In genomic region chrV:12199474-12199873, ce11 we compare ENCODE assay signal across 1 worm cellular context.
A peak's percentile ranks its signal among the peaks of the same experiment; 100 is the strongest.
TF ChIP-seq lines count a peak whose summit lies in the region.

No protein-coding gene starts in this region.

TF ChIP-seq in whole organism, L4 larva, 104 proteins besides CTCF, POLR2A, EP300 and RAD21 (continued from another document):
- no peak for TF ChIP-seq ceh-32 (tag; optimal IDR thresholded peaks at IDR 0.05; lab: Kevin White, UChicago; ENCODE audit: poor library complexity)
- no peak for TF ChIP-seq vab-7 (GFP tag; IDR thresholded peaks at IDR 0.05; lab: Robert Waterston, UW)
- no peak for TF ChIP-seq sdz-12 (GFP tag; optimal IDR thresholded peaks at IDR 0.05; lab: Kevin White, UChicago)
- no peak for TF ChIP-seq ceh-82 (tag; optimal IDR thresholded peaks at IDR 0.05; lab: Kevin White, UChicago)
- no peak for TF ChIP-seq mdt-29 (GFP tag; IDR thresholded peaks at IDR 0.05; lab: Robert Waterston, UW)
- TF ChIP-seq madf-5 (GFP tag; IDR thresholded peaks at IDR 0.05; lab: Robert Waterston, UW): no peak
- TF ChIP-seq lin-29 (GFP tag; IDR thresholded peaks at IDR 0.05; lab: Robert Waterston, UW): no peak
- no peak for TF ChIP-seq unc-130 (GFP tag; optimal IDR thresholded peaks at IDR 0.05; lab: Kevin White, UChicago)
- peak; percentile 34 for TF ChIP-seq hlh-30 (tag; optimal IDR thresholded peaks at IDR 0.05; lab: Kevin White, UChicago; ENCODE audit: insufficient read depth)
- no peak for TF ChIP-seq ceh-62 (tag; optimal IDR thresholded peaks at IDR 0.05; lab: Kevin White, UChicago)
- TF ChIP-seq php-3 (GFP tag; IDR thresholded peaks at IDR 0.05; lab: Robert Waterston, UW): 0 out of 2 replicates have a peak, but pooled peaks have one; percentile 14
- TF ChIP-seq nhr-237 (tag; optimal IDR thresholded peaks at IDR 0.05; lab: Kevin White, UChicago): no peak
- no peak for TF ChIP-seq spr-3 (GFP tag; optimal IDR thresholded peaks at IDR 0.05; lab: Kevin White, UChicago)
- peak in 1 of 2 experiments; percentile 57 for TF ChIP-seq mdl-1 (tag; optimal IDR thresholded peaks at IDR 0.05; lab: Kevin White, UChicago)
- no peak for TF ChIP-seq nhr-76 (tag; optimal IDR thresholded peaks at IDR 0.05; lab: Kevin White, UChicago)
- no peak for TF ChIP-seq tra-1 (GFP tag; IDR thresholded peaks at IDR 0.05; lab: Robert Waterston, UW)
- no peak for TF ChIP-seq zfp-2 (tag; optimal IDR thresholded peaks at IDR 0.05; lab: Kevin White, UChicago)
- TF ChIP-seq ces-1 (GFP tag; optimal IDR thresholded peaks at IDR 0.05; lab: Kevin White, UChicago): no peak
- TF ChIP-seq F44E2.7 (GFP tag; IDR thresholded peaks at IDR 0.05; lab: Robert Waterston, UW): no peak
- no peak for TF ChIP-seq aha-1 (tag; lab: Kevin White, UChicago)
- TF ChIP-seq F49E8.2 (tag; optimal IDR thresholded peaks at IDR 0.05; lab: Kevin White, UChicago; ENCODE audit: borderline replicate concordance): no peak
- no peak for TF ChIP-seq ZK337.2 (GFP tag; IDR thresholded peaks at IDR 0.05; lab: Robert Waterston, UW)
- TF ChIP-seq lsy-2 (tag; optimal IDR thresholded peaks at IDR 0.05; lab: Kevin White, UChicago): peak in 1 of 2 experiments; percentile 4
- TF ChIP-seq nhr-111 (GFP tag; optimal IDR thresholded peaks at IDR 0.05; lab: Kevin White, UChicago): no peak
- no peak for TF ChIP-seq attf-4 (tag; optimal IDR thresholded peaks at IDR 0.05; lab: Kevin White, UChicago)
- peak; percentile 63 for TF ChIP-seq nhr-28 (tag; optimal IDR thresholded peaks at IDR 0.05; lab: Kevin White, UChicago)
- TF ChIP-seq rbr-2 (tag; optimal IDR thresholded peaks at IDR 0.05; lab: Kevin White, UChicago): no peak
- TF ChIP-seq nhr-41 (GFP tag; IDR thresholded peaks at IDR 0.05; lab: Robert Waterston, UW): no peak
- no peak for TF ChIP-seq snpc-1.2 (GFP tag; IDR thresholded peaks at IDR 0.05; lab: Robert Waterston, UW)
- peak; percentile 77 for TF ChIP-seq mxl-3 (GFP tag; optimal IDR thresholded peaks at IDR 0.05; lab: Kevin White, UChicago)
- no peak for TF ChIP-seq mes-2 (tag; optimal IDR thresholded peaks at IDR 0.05; lab: Kevin White, UChicago; ENCODE audit: poor library complexity, severe bottlenecking)
- peak; percentile 72 for TF ChIP-seq hlh-11 (tag; optimal IDR thresholded peaks at IDR 0.05; lab: Kevin White, UChicago)
- no peak for TF ChIP-seq nhr-10 (tag; optimal IDR thresholded peaks at IDR 0.05; lab: Kevin White, UChicago)
- no peak for TF ChIP-seq nhr-11 (tag; optimal IDR thresholded peaks at IDR 0.05; lab: Kevin White, UChicago)
